Worm (Caenorhabditis elegans) whole organism, L3 larva: Measurements from ENCODE around the gene C11H1.7.

Source experiments
- nhr-76 ChIP-seq: fragments of 150-350 bp; sonication (generic microtip); optimal IDR thresholded peaks from 5 replicates; lab custom pipeline; 2014; ENCODE audit warnings: missing biosample characterization, missing genetic modification characterization
- skn-1 ChIP-seq: fragments of 150-350 bp; optimal IDR thresholded peaks from 2 replicates; lab custom pipeline; 2014; ENCODE audit warnings: missing biosample characterization, missing genetic modification characterization
- ztf-11 ChIP-seq: fragments of 150-350 bp; optimal IDR thresholded peaks from 2 replicates; lab custom pipeline; 2014; ENCODE audit warnings: missing biosample characterization, missing genetic modification characterization

DNA sequence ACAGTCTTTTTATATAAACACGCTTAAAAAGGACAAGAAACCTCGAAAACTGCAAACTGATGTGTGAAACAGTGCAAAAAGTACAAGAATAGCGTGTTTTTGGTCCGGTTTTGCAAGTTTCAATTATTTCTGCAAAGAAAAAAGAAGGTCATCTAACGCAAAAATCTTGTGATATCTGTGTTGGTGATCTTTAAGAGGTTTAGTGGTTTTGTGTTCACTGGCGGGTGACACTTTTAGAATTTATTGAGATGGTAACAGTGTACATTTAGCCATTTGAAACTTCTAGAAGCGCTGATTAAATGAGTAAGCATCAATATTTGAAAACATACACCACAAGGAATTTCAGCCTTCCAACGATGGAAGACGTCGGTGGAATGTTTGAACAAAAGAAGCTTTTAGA is 4.4 kb upstream of the C11H1.7 start:
- TF ChIP-seq ztf-11 (no peak), nhr-76 (tag; lab: Kevin White, UChicago) (no peak), skn-1 (tag; lab: Kevin White, UChicago) (no peak)
